Worm (Caenorhabditis elegans) whole organism, late embryonic: ENCODE results near the gene sri-20.

Experiments
- C38D4.7 ChIP-seq: fragments of 200-800 bp; sonication (Bioruptor generic); optimal IDR thresholded peaks from 2 replicates; lab custom pipeline; 2018; ENCODE audit warnings: mild to moderate bottlenecking, missing genetic modification characterization, moderate library complexity, missing compliant biosample characterization
- F13H6.1 ChIP-seq: sonication (generic microtip); optimal IDR thresholded peaks from 2 replicates; lab custom pipeline; 2016; ENCODE audit warnings: missing genetic modification characterization, missing compliant biosample characterization
- ceh-48 ChIP-seq: sonication (generic microtip); optimal IDR thresholded peaks from 2 replicates; lab custom pipeline; 2016; ENCODE audit warnings: missing genetic modification characterization, inconsistent platforms, missing compliant biosample characterization
- che-1 ChIP-seq: sonication (generic microtip); optimal IDR thresholded peaks from 2 replicates; lab custom pipeline; 2016; ENCODE audit warnings: mild to moderate bottlenecking, missing genetic modification characterization, missing compliant biosample characterization
- dve-1 ChIP-seq: sonication (generic microtip); optimal IDR thresholded peaks from 2 replicates; lab custom pipeline; 2017; ENCODE audit warnings: antibody characterized with exemption, mild to moderate bottlenecking, missing genetic modification characterization, missing compliant biosample characterization
- elt-2 ChIP-seq: sonication (generic microtip); optimal IDR thresholded peaks from 2 replicates; lab custom pipeline; 2016; ENCODE audit warnings: missing genetic modification reagents, missing genetic modification characterization, missing compliant biosample characterization
- fax-1 ChIP-seq: sonication (generic microtip); optimal IDR thresholded peaks from 2 replicates; lab custom pipeline; 2016; ENCODE audit warnings: missing genotype, missing genetic modification characterization, missing compliant biosample characterization
- hlh-15 ChIP-seq: sonication (generic microtip); optimal IDR thresholded peaks from 2 replicates; lab custom pipeline; 2016; ENCODE audit warnings: missing genetic modification characterization, missing compliant biosample characterization
- hlh-30 ChIP-seq: sonication (generic microtip); optimal IDR thresholded peaks from 2 replicates; lab custom pipeline; 2017; ENCODE audit warnings: antibody characterized with exemption, missing genetic modification characterization, missing compliant biosample characterization; ENCODE audit not compliant: insufficient read depth
- hlh-6 ChIP-seq: sonication (generic microtip); optimal IDR thresholded peaks from 2 replicates; lab custom pipeline; 2016; ENCODE audit warnings: missing genotype, missing genetic modification characterization, missing compliant biosample characterization
- sdc-2 ChIP-seq: sonication (generic microtip); optimal IDR thresholded peaks from 2 replicates; lab custom pipeline; 2016; ENCODE audit warnings: missing genotype, missing genetic modification characterization, missing compliant biosample characterization
- sox-2 ChIP-seq: fragments of 200-800 bp; sonication (Bioruptor generic); IDR thresholded peaks from 2 replicates; pipeline ENCODE4 v1.3.6; 2022; ENCODE audit warnings: missing genetic modification reagents, missing genetic modification characterization, missing compliant biosample characterization

DNA sequence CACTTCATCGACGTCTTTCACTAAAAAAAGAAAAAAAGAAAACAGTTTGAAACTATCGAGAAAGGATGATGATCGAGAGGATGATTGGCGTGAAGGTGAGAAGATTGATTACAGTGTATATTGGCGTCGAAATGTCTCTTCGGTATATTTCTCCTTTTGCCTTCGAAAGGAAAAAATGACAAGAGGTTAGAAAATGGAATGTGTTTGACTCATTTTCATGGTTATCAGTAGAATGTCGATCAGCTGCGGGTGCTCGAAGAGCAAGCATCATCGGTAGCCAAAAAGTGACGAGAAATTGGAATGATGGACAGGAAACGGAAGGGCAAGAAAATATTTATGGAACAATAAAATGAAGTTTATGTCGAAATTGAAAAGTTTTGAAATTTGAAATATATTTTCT, 34.5 kb upstream of the sri-20 start:
- TF ChIP-seq F13H6.1, result no peak
- no peak for TF ChIP-seq dve-1 (tag; lab: Kevin White, UChicago)
- TF ChIP-seq fax-1, result no peak
- TF ChIP-seq C38D4.7 (GFP tag; lab: Kevin White, UChicago), result no peak
- TF ChIP-seq sdc-2 (tag; lab: Kevin White, UChicago), result no peak
- TF ChIP-seq elt-2 (tag; lab: Kevin White, UChicago), result no peak
- no peak for TF ChIP-seq hlh-30 (tag; lab: Kevin White, UChicago)
- TF ChIP-seq hlh-6 (tag; lab: Kevin White, UChicago), result no peak
- no peak for TF ChIP-seq ceh-48
- TF ChIP-seq sox-2 (GFP tag; lab: Robert Waterston, UW), result no peak
- TF ChIP-seq hlh-15 (tag; lab: Kevin White, UChicago), result no peak
- TF ChIP-seq che-1 (tag; lab: Kevin White, UChicago), result no peak
